Fruit fly (Drosophila melanogaster) whole organism, embryonic: ENCODE measurements around the gene Atg6.

Experiments
- Adf1 ChIP-seq: fragments of 200-800 bp; sonication (Bioruptor generic); IDR thresholded peaks from 2 replicates; pipeline ENCODE4 v1.3.6; 2022; ENCODE audit warnings: missing biosample characterization, missing genetic modification characterization
- Asciz ChIP-seq: fragments of 200-800 bp; sonication (Bioruptor generic); optimal IDR thresholded peaks from 2 replicates; lab custom pipeline; 2017; ENCODE audit warnings: missing biosample characterization, mild to moderate bottlenecking, missing genetic modification characterization, missing genetic modification reagents
- Atf-2 ChIP-seq: fragments of 200-800 bp; sonication (Bioruptor generic); optimal IDR thresholded peaks from 2 replicates; lab custom pipeline; 2016; ENCODE audit warnings: missing biosample characterization, missing genetic modification characterization
- Awh ChIP-seq: fragments of 200-800 bp; sonication (Bioruptor generic); IDR thresholded peaks from 2 replicates; pipeline ENCODE4, ENCODE4 v1.3.6; 2022; ENCODE audit warnings: missing biosample characterization, missing genetic modification characterization
- B-H1 ChIP-seq: fragments of 200-800 bp; sonication (Bioruptor generic); IDR thresholded peaks from 3 replicates; pipeline ENCODE4 v1.3.6; 2022; ENCODE audit warnings: missing biosample characterization, missing genetic modification characterization
- CG11695 ChIP-seq: fragments of 200-800 bp; sonication (Bioruptor generic); IDR thresholded peaks from 3 replicates; pipeline ENCODE4 v1.3.6; 2022; ENCODE audit warnings: missing biosample characterization, missing genetic modification characterization
- CG12769 ChIP-seq: fragments of 200-800 bp; sonication (Bioruptor generic); optimal IDR thresholded peaks from 2 replicates; lab custom pipeline; 2019; ENCODE audit warnings: missing biosample characterization, mild to moderate bottlenecking, missing genetic modification characterization, moderate library complexity
- CG13123 ChIP-seq: fragments of 200-800 bp; sonication (Bioruptor generic); optimal IDR thresholded peaks from 2 replicates; lab custom pipeline; 2016; ENCODE audit warnings: missing biosample characterization, missing genetic modification characterization
- CG13287 ChIP-seq: fragments of 200-800 bp; sonication (Bioruptor generic); IDR thresholded peaks from 2 replicates; pipeline ENCODE4 v1.3.6; 2022; ENCODE audit warnings: missing biosample characterization, missing genetic modification characterization; ENCODE audit not compliant: partially characterized antibody
- CG13624 ChIP-seq: fragments of 200-800 bp; sonication (Bioruptor generic); optimal IDR thresholded peaks from 2 replicates; lab custom pipeline; 2016; ENCODE audit warnings: missing biosample characterization, missing genetic modification characterization
- CG15011 ChIP-seq: fragments of 200-800 bp; sonication (Bioruptor generic); optimal IDR thresholded peaks from 3 replicates; lab custom pipeline; 2018; ENCODE audit warnings: missing biosample characterization, mild to moderate bottlenecking, missing genetic modification characterization
- CG15479 ChIP-seq: fragments of 200-800 bp; sonication (Bioruptor generic); optimal IDR thresholded peaks from 3 replicates; lab custom pipeline; 2019; ENCODE audit warnings: missing biosample characterization, mild to moderate bottlenecking, missing genetic modification characterization, moderate library complexity
- CG16863 ChIP-seq: fragments of 200-800 bp; sonication (Bioruptor generic); optimal IDR thresholded peaks from 3 replicates; lab custom pipeline; 2016; ENCODE audit warnings: missing biosample characterization, missing genetic modification characterization
- CG17359 ChIP-seq: fragments of 200-800 bp; sonication (Bioruptor generic); optimal IDR thresholded peaks from 3 replicates; lab custom pipeline; 2018; ENCODE audit warnings: missing biosample characterization, mild to moderate bottlenecking, missing genetic modification characterization, moderate library complexity
- CG17361 ChIP-seq: fragments of 200-800 bp; sonication (Bioruptor generic); IDR thresholded peaks from 3 replicates; pipeline ENCODE4 v1.3.6; 2022; ENCODE audit warnings: missing biosample characterization, missing genetic modification characterization
- CG30403 ChIP-seq: fragments of 200-800 bp; sonication (Bioruptor generic); optimal IDR thresholded peaks from 3 replicates; lab custom pipeline; 2016; ENCODE audit warnings: missing biosample characterization, missing genetic modification characterization
- CG3065 ChIP-seq: fragments of 200-800 bp; sonication (Bioruptor generic); optimal IDR thresholded peaks from 2 replicates; lab custom pipeline; 2016; ENCODE audit warnings: missing biosample characterization, missing genetic modification characterization
- CG33557 ChIP-seq: fragments of 200-800 bp; sonication (Bioruptor generic); optimal IDR thresholded peaks from 2 replicates; lab custom pipeline; 2019; ENCODE audit warnings: missing biosample characterization, mild to moderate bottlenecking, missing genetic modification characterization, moderate library complexity
- CG34422 ChIP-seq: fragments of 200-800 bp; sonication (Bioruptor generic); IDR thresholded peaks from 3 replicates; pipeline ENCODE4 v1.3.6; 2022; ENCODE audit warnings: missing biosample characterization, missing genetic modification characterization
- CG5953 ChIP-seq: fragments of 200-800 bp; sonication (Bioruptor generic); IDR thresholded peaks from 2 replicates; pipeline ENCODE4 v1.3.6; 2022; ENCODE audit warnings: missing biosample characterization, missing genetic modification characterization
- CG7556 ChIP-seq: fragments of 200-800 bp; sonication (Bioruptor generic); optimal IDR thresholded peaks from 2 replicates; lab custom pipeline; 2017; ENCODE audit warnings: missing biosample characterization, mild to moderate bottlenecking, missing genetic modification characterization
- CG8388 ChIP-seq: fragments of 200-800 bp; sonication (Bioruptor generic); optimal IDR thresholded peaks from 2 replicates; lab custom pipeline; 2019; ENCODE audit warnings: missing biosample characterization, mild to moderate bottlenecking, missing genetic modification characterization, moderate library complexity
- CG9437 ChIP-seq: fragments of 200-800 bp; sonication (Bioruptor generic); optimal IDR thresholded peaks from 2 replicates; lab custom pipeline; 2018; ENCODE audit warnings: missing biosample characterization, mild to moderate bottlenecking, missing genetic modification characterization
- Camta ChIP-seq: fragments of 200-800 bp; sonication (Bioruptor generic); optimal IDR thresholded peaks from 2 replicates; lab custom pipeline; 2016; ENCODE audit warnings: missing biosample characterization, missing genetic modification characterization
- D19B ChIP-seq: fragments of 200-800 bp; sonication (Bioruptor generic); optimal IDR thresholded peaks from 2 replicates; lab custom pipeline; 2017; ENCODE audit warnings: missing biosample characterization, mild to moderate bottlenecking, missing genetic modification characterization
- Dek ChIP-seq: fragments of 200-800 bp; sonication (Bioruptor generic); optimal IDR thresholded peaks from 3 replicates; lab custom pipeline; 2019; ENCODE audit warnings: missing biosample characterization, mild to moderate bottlenecking, missing genetic modification characterization, moderate library complexity
- Hey ChIP-seq: fragments of 200-800 bp; sonication (Bioruptor generic); optimal IDR thresholded peaks from 3 replicates; lab custom pipeline; 2018; ENCODE audit warnings: missing biosample characterization, mild to moderate bottlenecking, missing genetic modification characterization
- Jarid2 ChIP-seq: fragments of 200-800 bp; sonication (Bioruptor generic); optimal IDR thresholded peaks from 3 replicates; lab custom pipeline; 2017; ENCODE audit warnings: mild to moderate bottlenecking, missing biosample characterization, missing genetic modification reagents, missing genetic modification characterization
- Max ChIP-seq: fragments of 200-800 bp; sonication (Bioruptor generic); optimal IDR thresholded peaks from 2 replicates; lab custom pipeline; 2016; ENCODE audit warnings: missing biosample characterization, mild to moderate bottlenecking, missing genetic modification characterization
- Med ChIP-seq: fragments of 200-800 bp; sonication (Bioruptor generic); peaks from one replicate; lab custom pipeline; 2016; ENCODE audit warnings: missing biosample characterization, missing genetic modification characterization, mild to moderate bottlenecking, inconsistent platforms, moderate library complexity
- Mrtf ChIP-seq: fragments of 200-800 bp; sonication (Bioruptor generic); IDR thresholded peaks from 3 replicates; pipeline ENCODE4 v1.3.6; 2022; ENCODE audit warnings: missing biosample characterization, missing genetic modification characterization
- Pdp1 ChIP-seq, 2 experiments: fragments of 200-800 bp; sonication (Bioruptor generic); optimal IDR thresholded peaks; 3 replicates each; lab custom pipeline; 2016; ENCODE audit warnings: missing biosample characterization in 2 of 2, missing genetic modification characterization in 2 of 2, mild to moderate bottlenecking in 1 of 2, moderate library complexity in 1 of 2
- Six4 ChIP-seq: fragments of 200-800 bp; sonication (Bioruptor generic); optimal IDR thresholded peaks from 2 replicates; lab custom pipeline; 2016; ENCODE audit warnings: missing biosample characterization, missing genetic modification characterization
- Sox102F ChIP-seq: fragments of 200-800 bp; sonication (Bioruptor generic); optimal IDR thresholded peaks from 2 replicates; lab custom pipeline; 2018; ENCODE audit warnings: missing biosample characterization, mild to moderate bottlenecking, missing genetic modification characterization, moderate library complexity
- bowl ChIP-seq: fragments of 200-800 bp; sonication (Bioruptor generic); IDR thresholded peaks from 2 replicates; pipeline ENCODE4 v1.3.6; 2022; ENCODE audit warnings: missing biosample characterization, missing genetic modification characterization
- bsh ChIP-seq, 2 experiments: fragments of 200-800 bp; sonication (Bioruptor generic); optimal IDR thresholded peaks; 2 replicates each; lab custom pipeline; 2017 to 2018; ENCODE audit warnings: mild to moderate bottlenecking in 2 of 2, missing biosample characterization in 2 of 2, missing genetic modification characterization in 2 of 2, moderate library complexity in 1 of 2
- dysf ChIP-seq: fragments of 200-800 bp; sonication (Bioruptor generic); IDR thresholded peaks from 3 replicates; pipeline ENCODE4 v1.3.6; 2022; ENCODE audit warnings: missing biosample characterization, missing genetic modification characterization
- fd102C ChIP-seq: fragments of 200-800 bp; sonication (Bioruptor generic); optimal IDR thresholded peaks from 2 replicates; lab custom pipeline; 2018; ENCODE audit warnings: missing biosample characterization, mild to moderate bottlenecking, missing genetic modification characterization, moderate library complexity
- gcm2 ChIP-seq: fragments of 200-800 bp; sonication (Bioruptor generic); optimal IDR thresholded peaks from 2 replicates; lab custom pipeline; 2016; ENCODE audit warnings: missing biosample characterization, missing genetic modification characterization
- hb ChIP-seq: fragments of 200-800 bp; sonication (Bioruptor generic); IDR thresholded peaks from 3 replicates; pipeline ENCODE4 v1.3.6; 2022; ENCODE audit warnings: missing biosample characterization, missing genetic modification characterization; ENCODE audit not compliant: partially characterized antibody
- kay ChIP-seq: fragments of 200-800 bp; sonication (Bioruptor generic); optimal IDR thresholded peaks from 2 replicates; lab custom pipeline; 2016; ENCODE audit warnings: missing biosample characterization, missing genetic modification characterization
- lab ChIP-seq: fragments of 200-800 bp; sonication (Bioruptor generic); optimal IDR thresholded peaks from 3 replicates; lab custom pipeline; 2017; ENCODE audit warnings: missing biosample characterization, missing genetic modification characterization, mild to moderate bottlenecking, moderate library complexity, missing genetic modification reagents
- mld ChIP-seq: fragments of 200-800 bp; sonication (Bioruptor generic); IDR thresholded peaks from 3 replicates; pipeline ENCODE4 v1.3.6; 2022; ENCODE audit warnings: missing biosample characterization, missing genetic modification characterization; ENCODE audit not compliant: partially characterized antibody
- tgo ChIP-seq: fragments of 200-800 bp; sonication (Bioruptor generic); IDR thresholded peaks from 3 replicates; pipeline ENCODE4 v1.3.6; 2022; ENCODE audit warnings: missing biosample characterization, missing genetic modification characterization
- tll ChIP-seq, 2 experiments: fragments of 200-800 bp in 1 of 2; fragments of >200 bp in 1 of 2; sonication (Bioruptor generic) in 1 of 2; optimal IDR thresholded peaks; 2 replicates each; lab custom pipeline; 2017 to 2019; ENCODE audit warnings: missing biosample characterization in 2 of 2, missing genetic modification characterization in 2 of 2, mild to moderate bottlenecking in 1 of 2, moderate library complexity in 1 of 2
- zen ChIP-seq: fragments of 200-800 bp; sonication (Bioruptor generic); optimal IDR thresholded peaks from 3 replicates; lab custom pipeline; 2018; ENCODE audit warnings: missing biosample characterization, mild to moderate bottlenecking, missing genetic modification characterization, moderate library complexity
- zf30C ChIP-seq: fragments of 200-800 bp; sonication (Bioruptor generic); optimal IDR thresholded peaks from 3 replicates; lab custom pipeline; 2018; ENCODE audit warnings: missing biosample characterization, mild to moderate bottlenecking, missing genetic modification characterization

Atg6 gene

dm6 chr3R:24007775-24008506 is 42.6 kb downstream of the Atg6 start (continued):
- TF ChIP-seq Dek (peak; percentile 31), CG13624 (GFP tag; lab: Kevin White, UChicago) (no peak), lab (peak; percentile 29), D19B (GFP tag; lab: Kevin White, UChicago) (peak; percentile 94), Pdp1 (GFP tag; optimal IDR thresholded peaks at IDR 0.05; lab: Kevin White, UChicago) (peak in 1 of 2 experiments; percentile 30), Sox102F (GFP tag; lab: Kevin White, UChicago) (peak; percentile 19), CG11695 (GFP tag; lab: Robert Waterston, UW) (no peak), Adf1 (GFP tag; lab: Robert Waterston, UW) (no peak), CG30403 (GFP tag; lab: Kevin White, UChicago) (peak; percentile 48), Asciz (GFP tag; lab: Kevin White, UChicago) (peak; percentile 32), CG5953 (GFP tag; lab: Robert Waterston, UW) (no peak), CG12769 (tag; lab: Kevin White, UChicago) (peak; percentile 67), Med (GFP tag; lab: Kevin White, UChicago) (peak; percentile 49), CG34422 (GFP tag; lab: Robert Waterston, UW) (peak; percentile 40; the same call in 1 of the 3 replicates), hb (GFP tag; lab: Robert Waterston, UW) (no peak), CG33557 (GFP tag; lab: Kevin White, UChicago) (no peak), dysf (GFP tag; lab: Robert Waterston, UW) (no peak), CG8388 (GFP tag; lab: Kevin White, UChicago) (peak; percentile 28), CG3065 (GFP tag; lab: Kevin White, UChicago) (no peak), bsh (GFP tag; optimal IDR thresholded peaks at IDR 0.05; lab: Kevin White, UChicago) (peak in 1 of 2 experiments; percentile 1), CG17361 (GFP tag; lab: Robert Waterston, UW) (peak; percentile 65; the same call in 2 of the 3 replicates), Six4 (no peak), CG16863 (GFP tag; lab: Kevin White, UChicago) (no peak), Atf-2 (GFP tag; lab: Kevin White, UChicago) (no peak), zf30C (GFP tag; lab: Kevin White, UChicago) (no peak), Awh (GFP tag; lab: Robert Waterston, UW) (peak; percentile 19; the same call in 1 of the 2 replicates)

DNA sequence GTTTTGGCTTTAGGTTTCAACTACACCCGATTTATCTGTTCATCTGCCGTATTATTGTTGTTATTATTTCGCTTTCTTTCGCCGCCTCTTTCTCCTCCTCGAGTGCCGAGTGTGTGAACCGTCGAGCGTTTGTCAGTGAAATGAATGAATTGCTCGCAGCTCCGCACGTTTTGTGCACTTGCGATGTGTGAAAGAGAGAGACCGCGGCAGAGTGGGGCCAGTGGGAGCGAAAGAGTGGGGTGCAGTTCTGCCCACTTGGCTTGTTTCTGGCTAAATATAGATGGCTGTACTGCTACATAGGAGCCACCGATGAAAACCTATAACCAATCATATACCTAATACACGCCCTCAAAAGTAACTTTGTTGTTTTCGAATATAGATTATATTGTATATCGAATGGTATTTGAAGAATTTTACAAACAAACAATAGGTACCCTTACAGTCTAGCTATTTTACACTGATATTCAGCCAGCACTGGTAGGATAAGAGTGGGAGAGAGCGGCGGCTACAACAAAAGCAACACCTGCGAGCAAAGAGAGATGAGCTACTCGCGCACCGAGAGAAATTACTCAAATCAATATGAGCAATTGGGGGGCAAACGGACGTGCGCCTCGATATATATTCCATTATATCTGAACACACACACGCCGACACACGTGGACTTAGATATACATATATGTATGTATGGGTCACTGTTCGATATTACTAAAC is 44.0 kb downstream of the Atg6 start:
- TF ChIP-seq CG13287 (GFP tag; lab: Robert Waterston, UW) (no peak), fd102C (no peak), CG17359 (tag; lab: Kevin White, UChicago) (no peak), bowl (GFP tag; lab: Robert Waterston, UW) (no peak), zen (tag; lab: Kevin White, UChicago) (no peak), mld (GFP tag; lab: Robert Waterston, UW) (no peak), CG15011 (GFP tag; lab: Kevin White, UChicago) (no peak), Hey (tag; lab: Kevin White, UChicago) (peak; percentile 83), CG9437 (no peak), tgo (no peak), CG7556 (GFP tag; lab: Kevin White, UChicago) (no peak), Mrtf (GFP tag; lab: Robert Waterston, UW) (no peak), CG15479 (GFP tag; lab: Kevin White, UChicago) (no peak), gcm2 (GFP tag; lab: Kevin White, UChicago) (no peak), Jarid2 (GFP tag; lab: Kevin White, UChicago) (peak; percentile 37), Camta (GFP tag; lab: Kevin White, UChicago) (no peak), kay (GFP tag; lab: Kevin White, UChicago) (peak; percentile 11), tll (GFP tag; optimal IDR thresholded peaks at IDR 0.05; lab: Kevin White, UChicago) (no peak), Max (GFP tag; lab: Kevin White, UChicago) (no peak), CG13123 (GFP tag; lab: Kevin White, UChicago) (no peak), B-H1 (GFP tag; lab: Robert Waterston, UW) (no peak)
